Fruit fly (Drosophila melanogaster): ENCODE results near the gene Vps36.

DNA sequence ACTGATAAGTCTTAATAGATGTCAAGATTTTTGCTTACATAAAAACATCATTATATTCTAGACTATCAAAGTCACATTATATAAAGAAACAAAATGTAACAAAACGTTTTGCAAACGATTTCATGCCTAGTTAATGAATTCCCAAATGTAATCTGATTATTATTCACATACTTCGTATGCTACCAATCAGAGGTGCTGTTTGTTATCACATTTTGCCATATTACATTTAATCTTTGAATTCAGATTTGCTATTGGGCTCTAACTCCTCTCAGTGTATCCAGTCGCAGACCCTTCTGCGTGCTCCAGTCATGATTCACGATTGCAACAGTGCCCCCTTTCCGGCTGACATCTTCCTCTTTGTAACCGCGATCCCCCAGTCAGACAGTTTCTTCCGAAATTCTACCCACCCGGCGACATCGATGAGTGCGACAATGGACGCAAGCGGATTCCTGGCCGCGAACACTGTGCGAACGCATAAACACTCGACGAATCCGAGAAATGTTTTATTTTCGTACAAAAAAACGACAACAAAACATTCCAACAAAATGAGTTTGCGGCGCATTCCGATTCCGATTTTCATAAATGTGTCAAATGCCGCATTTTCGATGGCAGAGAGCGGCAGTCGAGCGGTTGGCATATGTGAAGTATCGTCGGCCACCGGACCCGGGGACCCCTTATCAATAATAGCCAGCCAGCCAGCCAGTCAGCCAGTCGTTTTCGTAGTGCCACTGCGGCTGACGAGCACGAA is 24.6 kb downstream of the Vps36 start:
- TF ChIP-seq tj (GFP tag; optimal IDR thresholded peaks at IDR 0.05): no peak
- TF ChIP-seq pad (GFP tag; optimal IDR thresholded peaks at IDR 0.05): no peak
- no peak for TF ChIP-seq Clk (GFP tag; optimal IDR thresholded peaks at IDR 0.05)
- no peak for TF ChIP-seq CG12768 (GFP tag; optimal IDR thresholded peaks at IDR 0.05)
- TF ChIP-seq CG14711 (tag; optimal IDR thresholded peaks at IDR 0.05): no peak
- no peak for TF ChIP-seq CG7101 (tag; optimal IDR thresholded peaks at IDR 0.05)

All from whole organism, adult.